Worm (Caenorhabditis elegans): ENCODE data around the gene mrpl-49.

DNA sequence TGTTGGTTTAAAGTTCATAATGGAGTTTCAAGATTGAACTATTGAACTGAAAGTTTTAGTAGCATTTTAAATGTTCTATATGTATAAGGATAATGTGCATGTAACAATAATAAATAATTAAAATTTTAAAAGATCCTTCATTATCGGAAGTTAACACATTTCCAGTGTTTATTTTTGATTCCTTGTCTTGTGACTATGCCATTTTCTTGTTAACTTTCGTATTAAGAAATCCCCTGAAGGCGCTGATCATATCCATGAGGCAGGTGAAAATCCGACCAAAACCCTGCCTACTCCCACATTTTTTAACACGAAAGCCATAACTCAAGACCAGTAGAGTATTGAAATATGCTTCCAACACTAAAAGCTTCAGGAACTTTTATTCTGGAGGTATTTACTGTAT is 8.7 kb upstream of the mrpl-49 start, which contains the start of gene R11D1.7:
- TF ChIP-seq ceh-82 (tag; optimal IDR thresholded peaks at IDR 0.05) = no peak
- no peak for TF ChIP-seq dpl-1 (GFP tag; optimal IDR thresholded peaks at IDR 0.05)
- TF ChIP-seq ceh-62 (tag; optimal IDR thresholded peaks at IDR 0.05) = no peak
- no peak for TF ChIP-seq mxl-2 (GFP tag; conservative IDR thresholded peaks at IDR 0.05)
- TF ChIP-seq nhr-6 (tag; optimal IDR thresholded peaks at IDR 0.05) = no peak
